Worm (Caenorhabditis elegans) whole organism, L4/young adult: ENCODE measurements around the gene acd-4.

ENCODE experiments used
- W03F9.2 ChIP-seq: fragments of 150-350 bp; optimal IDR thresholded peaks from 2 replicates; lab custom pipeline; 2014; ENCODE audit warnings: missing biosample characterization, missing genetic modification characterization
- dao-5 ChIP-seq: sonication (generic microtip); optimal IDR thresholded peaks from 2 replicates; lab custom pipeline; 2016; ENCODE audit warnings: missing genotype, missing genetic modification characterization, moderate library complexity, missing compliant biosample characterization
- him-1 ChIP-seq: sonication (generic microtip); optimal IDR thresholded peaks from 2 replicates; lab custom pipeline; 2016; ENCODE audit warnings: missing genotype, missing genetic modification reagents, missing genetic modification characterization, missing compliant biosample characterization

DNA sequence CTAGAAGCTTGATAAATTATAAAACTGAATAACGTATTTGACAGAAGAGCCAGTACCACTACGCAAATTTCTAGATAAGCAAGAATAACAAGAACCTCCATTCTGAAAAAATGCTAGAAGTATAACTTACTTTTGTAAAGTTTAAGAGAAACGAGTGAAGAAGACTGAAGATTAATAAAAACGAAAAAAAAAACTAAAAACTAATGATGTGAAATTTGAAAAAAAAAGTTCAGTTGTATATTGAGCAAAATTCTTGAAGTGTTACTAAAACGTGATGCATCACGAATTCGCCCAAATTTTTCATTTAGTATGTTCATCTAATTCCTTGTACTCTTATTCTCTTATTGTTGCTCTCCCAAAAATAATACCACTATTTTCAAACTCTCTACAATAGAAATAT lies 39.2 kb downstream of the acd-4 start, which contains the start of gene ZC190.6:
- TF ChIP-seq him-1 (tag; lab: Kevin White, UChicago) = no peak
- no peak for TF ChIP-seq W03F9.2 (tag; lab: Kevin White, UChicago)
- no peak for TF ChIP-seq dao-5 (tag; lab: Kevin White, UChicago)
